Worm (Caenorhabditis elegans): ENCODE results near the gene T20B12.3.

DNA sequence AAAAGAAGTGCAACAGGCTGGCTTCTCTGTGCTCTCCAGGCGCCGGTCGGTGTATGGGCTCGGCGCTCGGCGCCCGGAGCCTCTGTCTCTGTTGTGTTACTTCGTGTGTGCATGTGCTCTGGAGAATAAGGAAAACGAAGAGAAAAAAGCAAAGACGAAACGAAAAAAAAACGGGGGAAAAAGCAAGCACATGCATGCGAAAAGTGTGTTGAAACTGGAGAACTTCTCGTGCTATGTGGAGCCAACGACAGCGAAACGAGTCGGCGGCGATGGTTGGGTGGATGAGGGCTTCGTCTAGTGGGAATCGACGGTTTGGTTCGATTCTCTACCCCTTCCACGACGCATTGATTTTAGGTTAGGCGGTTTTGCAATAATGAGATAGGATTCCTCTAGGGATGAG lies 5.4 kb downstream of the T20B12.3 start:
- no peak for TF ChIP-seq nhr-23 (tag; optimal IDR thresholded peaks at IDR 0.05)
- TF ChIP-seq nhr-11 (tag; optimal IDR thresholded peaks at IDR 0.05), result no peak
